Worm (Caenorhabditis elegans) whole organism, midembryonic: ENCODE results near the gene srx-17.

Experiments
- T22C8.4 ChIP-seq: fragments of 200-800 bp; sonication (Bioruptor generic); IDR thresholded peaks from 2 replicates; pipeline ENCODE4 v1.3.6; 2022; ENCODE audit warnings: missing genetic modification characterization, missing compliant biosample characterization
- cog-1 ChIP-seq: sonication (generic microtip); optimal IDR thresholded peaks from 2 replicates; lab custom pipeline; 2016; ENCODE audit warnings: missing genetic modification characterization, missing compliant biosample characterization
- flt-1 ChIP-seq: fragments of 200-800 bp; sonication (Bioruptor generic); IDR thresholded peaks from 2 replicates; pipeline ENCODE4 v1.3.6; 2022; ENCODE audit warnings: missing genetic modification characterization, missing compliant biosample characterization
- klf-2 ChIP-seq: fragments of 200-800 bp; sonication (Bioruptor generic); conservative IDR thresholded peaks from 2 replicates; pipeline ENCODE4 v1.3.6; 2022; ENCODE audit warnings: missing genetic modification reagents, missing genetic modification characterization, missing compliant biosample characterization
- med-1 ChIP-seq: sonication (generic microtip); optimal IDR thresholded peaks from 2 replicates; lab custom pipeline; 2017; ENCODE audit warnings: missing genetic modification characterization, mild to moderate bottlenecking, missing compliant biosample characterization, antibody characterized with exemption, missing genetic modification reagents; ENCODE audit not compliant: insufficient read depth
- ref-1 ChIP-seq: fragments of 200-800 bp; sonication (Bioruptor generic); conservative IDR thresholded peaks from 2 replicates; pipeline ENCODE4 v1.3.6; 2022; ENCODE audit warnings: missing genetic modification reagents, missing genetic modification characterization, missing compliant biosample characterization
- tab-1 ChIP-seq: fragments of 200-800 bp; sonication (Bioruptor generic); IDR thresholded peaks from 2 replicates; pipeline ENCODE4 v1.3.6; 2022; ENCODE audit warnings: missing genetic modification characterization, missing compliant biosample characterization
- ztf-23 ChIP-seq: fragments of 200-800 bp; sonication (Bioruptor generic); IDR thresholded peaks from 2 replicates; pipeline ENCODE4 v1.3.6; 2022; ENCODE audit warnings: missing genetic modification reagents, missing genetic modification characterization, missing compliant biosample characterization
- ztf-29 ChIP-seq: fragments of 200-800 bp; sonication (Bioruptor generic); IDR thresholded peaks from 2 replicates; pipeline ENCODE4 v1.3.6; 2022; ENCODE audit warnings: missing genetic modification reagents, missing genetic modification characterization, missing compliant biosample characterization

srx-17 gene

ce11 chrV:13869551-13869950 lies 28.5 kb downstream of the srx-17 start:
- TF ChIP-seq flt-1 (GFP tag; lab: Robert Waterston, UW): no peak
- no peak for TF ChIP-seq klf-2
- TF ChIP-seq med-1 (GFP tag; lab: Kevin White, UChicago): no peak
- TF ChIP-seq cog-1 (tag; lab: Kevin White, UChicago): no peak
- TF ChIP-seq ref-1 (GFP tag; lab: Robert Waterston, UW): no peak

- TF ChIP-seq tab-1 (GFP tag; lab: Robert Waterston, UW) (no peak), flt-1 (GFP tag; lab: Robert Waterston, UW) (no peak), cog-1 (tag; lab: Kevin White, UChicago) (no peak), ref-1 (GFP tag; lab: Robert Waterston, UW) (no peak), ztf-23 (GFP tag; lab: Robert Waterston, UW) (no peak), klf-2 (no peak), med-1 (GFP tag; lab: Kevin White, UChicago) (no peak), ztf-29 (no peak), T22C8.4 (no peak)
These were observed 31.9 kb downstream of the srx-17 start, which contains the start of gene cpt-5 for ce11 chrV:13872895-13873294. Gene cpt-5 (plus strand): TSS chrV:13873195.

ce11 chrV:13873323-13873722 lies 32.3 kb downstream of the srx-17 start:
- no peak for TF ChIP-seq flt-1 (GFP tag; lab: Robert Waterston, UW)
- TF ChIP-seq cog-1 (tag; lab: Kevin White, UChicago): no peak
- no peak for TF ChIP-seq ztf-29

ce11 chrV:13876529-13876928 lies 35.5 kb downstream of the srx-17 start, which contains the start of gene T22G5.1:
Gene T22G5.1 (plus strand): TSS chrV:13876829.
- no peak for TF ChIP-seq ref-1 (GFP tag; lab: Robert Waterston, UW)

ce11 chrV:13878226-13878625 lies 37.2 kb downstream of the srx-17 start:
- TF ChIP-seq med-1 (GFP tag; lab: Kevin White, UChicago) (no peak), ztf-29 (no peak), tab-1 (GFP tag; lab: Robert Waterston, UW) (no peak), T22C8.4 (no peak)

ce11 chrV:13879241-13879640 lies 38.2 kb downstream of the srx-17 start, which contains the start of gene lbp-7:
Gene lbp-7 (plus strand): TSS chrV:13879552.
- TF ChIP-seq ztf-23 (GFP tag; lab: Robert Waterston, UW): no peak
- TF ChIP-seq flt-1 (GFP tag; lab: Robert Waterston, UW): no peak
- TF ChIP-seq cog-1 (tag; lab: Kevin White, UChicago): no peak
- TF ChIP-seq ztf-29: no peak
- TF ChIP-seq T22C8.4: no peak
- no peak for TF ChIP-seq tab-1 (GFP tag; lab: Robert Waterston, UW)
- no peak for TF ChIP-seq ref-1 (GFP tag; lab: Robert Waterston, UW)
- no peak for TF ChIP-seq klf-2
- no peak for TF ChIP-seq med-1 (GFP tag; lab: Kevin White, UChicago)

ce11 chrV:13880163-13880562 lies 39.2 kb downstream of the srx-17 start:
- no peak for TF ChIP-seq med-1 (GFP tag; lab: Kevin White, UChicago)
- no peak for TF ChIP-seq flt-1 (GFP tag; lab: Robert Waterston, UW)
- TF ChIP-seq ztf-23 (GFP tag; lab: Robert Waterston, UW): no peak
- TF ChIP-seq cog-1 (tag; lab: Kevin White, UChicago): no peak
- no peak for TF ChIP-seq ztf-29
- no peak for TF ChIP-seq ref-1 (GFP tag; lab: Robert Waterston, UW)
- no peak for TF ChIP-seq klf-2
- no peak for TF ChIP-seq T22C8.4
- TF ChIP-seq tab-1 (GFP tag; lab: Robert Waterston, UW): no peak

ce11 chrV:13880607-13881006 lies 39.6 kb downstream of the srx-17 start, which contains the start of gene T22G5.3:
Gene T22G5.3 (plus strand): TSS chrV:13880907.
- TF ChIP-seq T22C8.4 (no peak), klf-2 (no peak), cog-1 (tag; lab: Kevin White, UChicago) (no peak), ztf-29 (no peak), ztf-23 (GFP tag; lab: Robert Waterston, UW) (no peak), flt-1 (GFP tag; lab: Robert Waterston, UW) (no peak), med-1 (GFP tag; lab: Kevin White, UChicago) (no peak), ref-1 (GFP tag; lab: Robert Waterston, UW) (no peak), tab-1 (GFP tag; lab: Robert Waterston, UW) (no peak)

ce11 chrV:13887358-13887757 lies 46.3 kb downstream of the srx-17 start, which contains the start of gene srsx-19:
Gene srsx-19 (plus strand): TSS chrV:13887658.
- TF ChIP-seq klf-2 (no peak), T22C8.4 (no peak), ztf-23 (GFP tag; lab: Robert Waterston, UW) (no peak), ref-1 (GFP tag; lab: Robert Waterston, UW) (no peak), ztf-29 (no peak), med-1 (GFP tag; lab: Kevin White, UChicago) (no peak), tab-1 (GFP tag; lab: Robert Waterston, UW) (no peak), cog-1 (tag; lab: Kevin White, UChicago) (no peak)

ce11 chrV:13889516-13889915 lies 48.5 kb downstream of the srx-17 start, which contains the start of gene spp-12:
Gene spp-12 (plus strand): TSS chrV:13889816.
- TF ChIP-seq cog-1 (tag; lab: Kevin White, UChicago): no peak
- TF ChIP-seq flt-1 (GFP tag; lab: Robert Waterston, UW): no peak
- no peak for TF ChIP-seq tab-1 (GFP tag; lab: Robert Waterston, UW)
- no peak for TF ChIP-seq T22C8.4
- TF ChIP-seq ztf-29: no peak
- no peak for TF ChIP-seq ref-1 (GFP tag; lab: Robert Waterston, UW)
- TF ChIP-seq med-1 (GFP tag; lab: Kevin White, UChicago): no peak
- TF ChIP-seq klf-2: no peak
- TF ChIP-seq ztf-23 (GFP tag; lab: Robert Waterston, UW): no peak
